Worm (Caenorhabditis elegans): ENCODE results near the gene neg-1.
A peak's percentile ranks its signal among the peaks of the same experiment; 100 is the strongest.

neg-1 gene

ce11 chrV:4330820-4331219 lies 43.9 kb downstream of the neg-1 start:
- TF ChIP-seq ztf-4 (tag; optimal IDR thresholded peaks at IDR 0.05) (no peak), ztf-11 (tag; optimal IDR thresholded peaks at IDR 0.05) (no peak), lin-15B (tag; optimal IDR thresholded peaks at IDR 0.05) (no peak), nhr-28 (tag; optimal IDR thresholded peaks at IDR 0.05) (no peak)

DNA sequence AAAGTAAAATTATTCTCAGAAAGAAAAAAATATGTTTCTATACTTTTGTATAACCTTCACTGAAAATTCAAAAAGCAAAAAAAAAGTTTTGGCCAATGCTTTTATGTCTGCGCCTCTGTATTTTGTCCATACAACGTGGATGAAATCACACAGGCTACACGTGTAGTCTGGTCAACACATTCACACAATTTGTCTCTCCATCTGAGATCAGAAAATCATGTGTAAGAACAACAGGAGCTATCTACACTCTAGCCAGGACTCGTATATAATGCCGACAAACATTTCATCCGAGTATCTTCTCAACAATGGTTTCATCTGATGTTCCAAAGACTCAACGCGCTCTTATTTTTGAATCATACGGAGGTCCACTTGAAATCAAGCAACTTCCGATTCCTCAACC lies 47.8 kb downstream of the neg-1 start, which contains the start of gene D2063.1:
Gene D2063.1, plus strand, starts transcription at position 281 of the 400 bp plus-strand sequence.
- TF ChIP-seq nhr-11 (tag; optimal IDR thresholded peaks at IDR 0.05) (peak; percentile 51), nhr-67 (tag; optimal IDR thresholded peaks at IDR 0.05) (no peak)

DNA sequence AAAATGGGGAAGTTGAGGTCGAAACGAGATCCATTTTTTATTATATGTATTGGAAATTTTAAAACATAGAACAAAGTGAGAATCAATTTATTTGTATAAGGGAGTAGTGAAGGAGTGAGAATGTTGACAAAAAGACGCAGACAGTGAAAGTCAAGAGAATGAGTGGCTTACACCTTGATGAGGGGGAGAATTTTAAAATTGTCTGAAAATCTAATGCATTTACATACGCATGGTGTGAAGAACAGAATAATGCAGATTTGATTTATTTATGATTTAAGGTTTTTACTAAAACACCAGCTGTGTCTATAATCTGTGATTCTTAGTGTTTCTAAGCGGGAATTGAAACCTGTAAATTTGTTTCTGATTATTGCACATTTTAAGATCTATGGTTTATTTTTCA lies 49.3 kb downstream of the neg-1 start, which contains the start of gene nhr-125:
Gene nhr-125, minus strand, starts transcription at position 101 of the 400 bp plus-strand sequence.
- no peak for TF ChIP-seq ceh-28 (tag; optimal IDR thresholded peaks at IDR 0.05)
- peak; percentile 56 for TF ChIP-seq pha-4 (tag; optimal IDR thresholded peaks at IDR 0.05)
